Worm (Caenorhabditis elegans) whole organism, early embryonic: ENCODE data around the gene ZC404.2.
A peak's percentile ranks its signal among the peaks of the same experiment; 100 is the strongest.

Experiments
- B0310.2 ChIP-seq: sonication (generic microtip); optimal IDR thresholded peaks from 2 replicates; lab custom pipeline; 2016; ENCODE audit warnings: mild to moderate bottlenecking, missing genetic modification characterization, missing compliant biosample characterization
- aly-1 ChIP-seq: sonication (generic microtip); optimal IDR thresholded peaks from 2 replicates; lab custom pipeline; 2016; ENCODE audit warnings: missing genetic modification characterization, missing compliant biosample characterization
- ama-1 ChIP-seq: fragments of 150-350 bp; optimal IDR thresholded peaks from 2 replicates; lab custom pipeline; 2014
- ceh-13 ChIP-seq: fragments of 200-800 bp; sonication (Bioruptor generic); optimal IDR thresholded peaks from 2 replicates; lab custom pipeline; 2018; ENCODE audit warnings: mild to moderate bottlenecking, missing genetic modification characterization, missing compliant biosample characterization
- ceh-36 ChIP-seq: sonication (generic microtip); optimal IDR thresholded peaks from 2 replicates; lab custom pipeline; 2016; ENCODE audit warnings: missing genetic modification characterization, inconsistent platforms, missing compliant biosample characterization
- ets-7 ChIP-seq: sonication (generic microtip); optimal IDR thresholded peaks from 2 replicates; lab custom pipeline; 2016; ENCODE audit warnings: missing genotype, missing genetic modification characterization, missing compliant biosample characterization
- flt-1 ChIP-seq: fragments of 200-800 bp; sonication (Bioruptor generic); IDR thresholded peaks from 2 replicates; pipeline ENCODE4 v1.3.6; 2022; ENCODE audit warnings: missing genetic modification characterization, missing compliant biosample characterization
- hmbx-1 ChIP-seq: sonication (generic microtip); optimal IDR thresholded peaks from 2 replicates; lab custom pipeline; 2016; ENCODE audit warnings: mild to moderate bottlenecking, missing genetic modification characterization, missing compliant biosample characterization
- hmg-4 ChIP-seq: fragments of 200-800 bp; sonication (Bioruptor generic); optimal IDR thresholded peaks from 2 replicates; lab custom pipeline; 2018; ENCODE audit warnings: mild to moderate bottlenecking, missing genetic modification characterization, missing compliant biosample characterization
- pes-1 ChIP-seq: fragments of 200-800 bp; sonication (Bioruptor generic); IDR thresholded peaks from 2 replicates; pipeline ENCODE4 v1.3.6; 2022; ENCODE audit warnings: missing genetic modification reagents, missing genetic modification characterization, missing compliant biosample characterization
- scrt-1 ChIP-seq: fragments of 200-800 bp; sonication (Bioruptor generic); IDR thresholded peaks from 2 replicates; pipeline ENCODE4 v1.3.6; 2022; ENCODE audit warnings: missing genetic modification characterization, missing compliant biosample characterization
- sea-1 ChIP-seq: fragments of 200-800 bp; sonication (Bioruptor generic); conservative IDR thresholded peaks from 2 replicates; pipeline ENCODE4 v1.3.6; 2022; ENCODE audit warnings: missing genetic modification characterization, missing compliant biosample characterization
- tra-4 ChIP-seq: sonication (generic microtip); optimal IDR thresholded peaks from 2 replicates; lab custom pipeline; 2017; ENCODE audit warnings: missing genetic modification characterization, missing compliant biosample characterization

- TF ChIP-seq ama-1 (lab: Kevin White, UChicago) (no peak), ets-7 (tag; lab: Kevin White, UChicago) (no peak), pes-1 (no peak), hmbx-1 (tag; lab: Kevin White, UChicago) (no peak), flt-1 (GFP tag; lab: Robert Waterston, UW) (no peak), tra-4 (tag; lab: Kevin White, UChicago) (no peak), aly-1 (no peak), hmg-4 (no peak), ceh-36 (no peak), B0310.2 (tag; lab: Kevin White, UChicago) (no peak), sea-1 (GFP tag; lab: Robert Waterston, UW) (0 out of 2 replicates have a peak, but pooled peaks have one; percentile 7), ceh-13 (GFP tag; lab: Kevin White, UChicago) (no peak), scrt-1 (GFP tag; lab: Robert Waterston, UW) (no peak)
Measured at ce11 chrV:6831539-6831938, 43.8 kb downstream of the ZC404.2 start.
